Fruit fly (Drosophila melanogaster) whole organism, embryonic: ENCODE measurements around the gene Chrac-16.

Experiments
- CG10462 ChIP-seq: fragments of 200-800 bp; sonication (Bioruptor generic); optimal IDR thresholded peaks from 2 replicates; lab custom pipeline; 2016; ENCODE audit warnings: missing biosample characterization, missing genetic modification characterization
- CG11247 ChIP-seq: fragments of 200-800 bp; sonication (Bioruptor generic); IDR thresholded peaks from 2 replicates; pipeline ENCODE4 v1.3.6; 2022; ENCODE audit warnings: missing biosample characterization, missing genetic modification characterization
- CG11504 ChIP-seq: fragments of 200-800 bp; sonication (Bioruptor generic); optimal IDR thresholded peaks from 3 replicates; lab custom pipeline; 2019; ENCODE audit warnings: missing biosample characterization, mild to moderate bottlenecking, missing genetic modification characterization, moderate library complexity
- CG11560 ChIP-seq: fragments of 200-800 bp; sonication (Bioruptor generic); IDR thresholded peaks from 3 replicates; pipeline ENCODE4 v1.3.6; 2022; ENCODE audit warnings: missing biosample characterization, missing genetic modification characterization
- CG15601 ChIP-seq: fragments of 200-800 bp; sonication (Bioruptor generic); optimal IDR thresholded peaks from 3 replicates; lab custom pipeline; 2019; ENCODE audit warnings: missing biosample characterization, mild to moderate bottlenecking, missing genetic modification characterization, moderate library complexity
- CG16815 ChIP-seq: fragments of 200-800 bp; sonication (Bioruptor generic); optimal IDR thresholded peaks from 3 replicates; lab custom pipeline; 2017; ENCODE audit warnings: missing biosample characterization, mild to moderate bottlenecking, missing genetic modification characterization
- CG17186 ChIP-seq: fragments of 200-800 bp; sonication (Bioruptor generic); optimal IDR thresholded peaks from 3 replicates; lab custom pipeline; 2017; ENCODE audit warnings: missing biosample characterization, missing genetic modification reagents, missing genetic modification characterization
- CG2875 ChIP-seq: fragments of 200-800 bp; sonication (Bioruptor generic); optimal IDR thresholded peaks from 2 replicates; lab custom pipeline; 2017; ENCODE audit warnings: missing biosample characterization, mild to moderate bottlenecking, missing genetic modification characterization, missing genetic modification reagents
- CG7839 ChIP-seq: fragments of 200-800 bp; sonication (Bioruptor generic); optimal IDR thresholded peaks from 3 replicates; lab custom pipeline; 2018; ENCODE audit warnings: missing biosample characterization, mild to moderate bottlenecking, missing genetic modification characterization, moderate library complexity
- CG8290 ChIP-seq, 3 experiments: fragments of 200-800 bp; sonication (Bioruptor generic); optimal IDR thresholded peaks; 2 replicates each; lab custom pipeline; 2016 to 2019; ENCODE audit warnings: missing biosample characterization in 3 of 3, missing genetic modification characterization in 3 of 3, mild to moderate bottlenecking in 2 of 3, moderate library complexity in 1 of 3
- CG9437 ChIP-seq: fragments of 200-800 bp; sonication (Bioruptor generic); optimal IDR thresholded peaks from 2 replicates; lab custom pipeline; 2018; ENCODE audit warnings: missing biosample characterization, mild to moderate bottlenecking, missing genetic modification characterization
- D19A ChIP-seq: fragments of 200-800 bp; optimal IDR thresholded peaks from 3 replicates; lab custom pipeline; 2019; ENCODE audit warnings: missing biosample characterization, mild to moderate bottlenecking, missing genetic modification characterization, moderate library complexity
- Dek ChIP-seq: fragments of 200-800 bp; sonication (Bioruptor generic); optimal IDR thresholded peaks from 3 replicates; lab custom pipeline; 2019; ENCODE audit warnings: missing biosample characterization, mild to moderate bottlenecking, missing genetic modification characterization, moderate library complexity
- Dfd ChIP-seq, 2 experiments: fragments of >200 bp; optimal IDR thresholded peaks; 2 replicates each; lab custom pipeline; 2017; ENCODE audit warnings: missing biosample characterization in 2 of 2, missing genetic modification characterization in 2 of 2
- Dref ChIP-seq: fragments of 200-800 bp; sonication (Bioruptor generic); IDR thresholded peaks from 2 replicates; pipeline ENCODE4 v1.3.6; 2022; ENCODE audit warnings: missing biosample characterization, missing genetic modification characterization
- Elba2 ChIP-seq: fragments of 200-800 bp; sonication (Bioruptor generic); optimal IDR thresholded peaks from 3 replicates; lab custom pipeline; 2016; ENCODE audit warnings: missing biosample characterization, missing genetic modification characterization
- Fer2 ChIP-seq: fragments of 200-800 bp; sonication (Bioruptor generic); optimal IDR thresholded peaks from 2 replicates; lab custom pipeline; 2018; ENCODE audit warnings: missing biosample characterization, mild to moderate bottlenecking, missing genetic modification characterization, moderate library complexity
- Fer3 ChIP-seq: fragments of 200-800 bp; sonication (Bioruptor generic); optimal IDR thresholded peaks from 2 replicates; lab custom pipeline; 2018; ENCODE audit warnings: missing biosample characterization, mild to moderate bottlenecking, missing genetic modification characterization, moderate library complexity
- Hand ChIP-seq: fragments of 200-800 bp; sonication (Bioruptor generic); optimal IDR thresholded peaks from 2 replicates; lab custom pipeline; 2017; ENCODE audit warnings: mild to moderate bottlenecking, missing biosample characterization, missing genetic modification reagents, missing genetic modification characterization
- Lpt ChIP-seq: fragments of >200 bp; optimal IDR thresholded peaks from 2 replicates; lab custom pipeline; 2018; ENCODE audit warnings: missing biosample characterization, missing genetic modification characterization
- Mad ChIP-seq: fragments of 200-800 bp; sonication (Bioruptor generic); optimal IDR thresholded peaks from 2 replicates; lab custom pipeline; 2016; ENCODE audit warnings: missing biosample characterization, missing genetic modification characterization
- Myb ChIP-seq: fragments of 200-800 bp; sonication (Bioruptor generic); optimal IDR thresholded peaks from 2 replicates; lab custom pipeline; 2016; ENCODE audit warnings: missing biosample characterization, missing genetic modification characterization
- aop ChIP-seq: fragments of 200-800 bp; sonication (Bioruptor generic); IDR thresholded peaks from 2 replicates; pipeline ENCODE4 v1.3.6; 2022; ENCODE audit warnings: missing biosample characterization, missing genetic modification characterization
- ase ChIP-seq: fragments of 200-800 bp; sonication (Bioruptor generic); IDR thresholded peaks from 3 replicates; pipeline ENCODE4 v1.3.6; 2022; ENCODE audit warnings: missing biosample characterization, missing genetic modification characterization
- cato ChIP-seq: fragments of 200-800 bp; sonication (Bioruptor generic); optimal IDR thresholded peaks from 2 replicates; lab custom pipeline; 2016; ENCODE audit warnings: missing biosample characterization, missing genetic modification characterization, borderline replicate concordance
- cg ChIP-seq: fragments of 200-800 bp; sonication (Bioruptor generic); optimal IDR thresholded peaks from 3 replicates; lab custom pipeline; 2019; ENCODE audit warnings: missing biosample characterization, mild to moderate bottlenecking, missing genetic modification characterization, moderate library complexity
- ci ChIP-seq: fragments of 200-800 bp; sonication (Bioruptor generic); IDR thresholded peaks from 3 replicates; pipeline ENCODE4 v1.3.6; 2022; ENCODE audit warnings: missing biosample characterization, missing genetic modification characterization
- cwo ChIP-seq: fragments of 200-800 bp; sonication (Bioruptor generic); optimal IDR thresholded peaks from 3 replicates; lab custom pipeline; 2017; ENCODE audit warnings: missing biosample characterization, missing genetic modification characterization, mild to moderate bottlenecking, moderate library complexity, missing genetic modification reagents
- dm ChIP-seq: fragments of 200-800 bp; sonication (Bioruptor generic); optimal IDR thresholded peaks from 3 replicates; lab custom pipeline; 2016; ENCODE audit warnings: missing biosample characterization, missing genetic modification characterization
- dysf ChIP-seq: fragments of 200-800 bp; sonication (Bioruptor generic); IDR thresholded peaks from 3 replicates; pipeline ENCODE4 v1.3.6; 2022; ENCODE audit warnings: missing biosample characterization, missing genetic modification characterization
- emc ChIP-seq: fragments of 200-800 bp; sonication (Bioruptor generic); optimal IDR thresholded peaks from 2 replicates; lab custom pipeline; 2016; ENCODE audit warnings: missing biosample characterization, missing genetic modification characterization
- fru ChIP-seq: fragments of >200 bp; optimal IDR thresholded peaks from 2 replicates; lab custom pipeline; 2017
- hbn ChIP-seq: fragments of 200-800 bp; sonication (Bioruptor generic); IDR thresholded peaks from 2 replicates; pipeline ENCODE4 v1.3.6; 2022; ENCODE audit warnings: missing biosample characterization, missing genetic modification characterization; ENCODE audit not compliant: partially characterized antibody
- her ChIP-seq: fragments of 200-800 bp; sonication (Bioruptor generic); optimal IDR thresholded peaks from 2 replicates; lab custom pipeline; 2016; ENCODE audit warnings: missing biosample characterization, missing genetic modification characterization
- insv ChIP-seq, 2 experiments: fragments of 200-800 bp; sonication (Bioruptor generic); optimal IDR thresholded peaks; 3 replicates each; lab custom pipeline; 2016 to 2018; ENCODE audit warnings: missing biosample characterization in 2 of 2, missing genetic modification characterization in 2 of 2
- lilli ChIP-seq: fragments of 200-800 bp; sonication (Bioruptor generic); optimal IDR thresholded peaks from 3 replicates; lab custom pipeline; 2016; ENCODE audit warnings: missing biosample characterization, missing genetic modification characterization
- lov ChIP-seq, 2 experiments: fragments of 200-800 bp in 1 of 2; fragments of >200 bp in 1 of 2; sonication (Bioruptor generic) in 1 of 2; IDR thresholded peaks in 1 of 2; optimal IDR thresholded peaks in 1 of 2; 2 replicates in 1 of 2; 3 replicates in 1 of 2; pipeline versions ENCODE4 v1.3.6 to Lab custom; 2017 to 2022; ENCODE audit warnings: missing biosample characterization in 1 of 2, missing genetic modification characterization in 1 of 2
- maf-S ChIP-seq: fragments of 200-800 bp; sonication (Bioruptor generic); optimal IDR thresholded peaks from 2 replicates; lab custom pipeline; 2016; ENCODE audit warnings: missing biosample characterization, missing genetic modification characterization
- nerfin-2 ChIP-seq: fragments of 200-800 bp; sonication (Bioruptor generic); IDR thresholded peaks from 2 replicates; pipeline ENCODE4 v1.3.6; 2022; ENCODE audit warnings: missing biosample characterization, missing genetic modification characterization; ENCODE audit not compliant: partially characterized antibody
- pfk ChIP-seq: fragments of 200-800 bp; sonication (Bioruptor generic); optimal IDR thresholded peaks from 2 replicates; lab custom pipeline; 2018; ENCODE audit warnings: missing biosample characterization, mild to moderate bottlenecking, missing genetic modification characterization, moderate library complexity
- pita ChIP-seq: fragments of 200-800 bp; sonication (Bioruptor generic); optimal IDR thresholded peaks from 2 replicates; lab custom pipeline; 2017; ENCODE audit warnings: missing biosample characterization, mild to moderate bottlenecking, missing genetic modification characterization
- schlank ChIP-seq: fragments of 200-800 bp; sonication (Bioruptor generic); optimal IDR thresholded peaks from 2 replicates; lab custom pipeline; 2018; ENCODE audit warnings: missing biosample characterization, mild to moderate bottlenecking, missing genetic modification characterization
- sens ChIP-seq: fragments of 200-800 bp; sonication (Bioruptor generic); peaks from one replicate; lab custom pipeline; 2016; ENCODE audit warnings: missing biosample characterization, missing genetic modification characterization
- slp2 ChIP-seq: fragments of 200-800 bp; sonication (Bioruptor generic); optimal IDR thresholded peaks from 2 replicates; lab custom pipeline; 2016; ENCODE audit warnings: missing biosample characterization, missing genetic modification characterization
- tll ChIP-seq, 2 experiments: fragments of 200-800 bp in 1 of 2; fragments of >200 bp in 1 of 2; sonication (Bioruptor generic) in 1 of 2; optimal IDR thresholded peaks; 2 replicates each; lab custom pipeline; 2017 to 2019; ENCODE audit warnings: missing biosample characterization in 2 of 2, missing genetic modification characterization in 2 of 2, mild to moderate bottlenecking in 1 of 2, moderate library complexity in 1 of 2
- unc-4 ChIP-seq: fragments of 200-800 bp; sonication (Bioruptor generic); IDR thresholded peaks from 2 replicates; pipeline ENCODE4 v1.3.6; 2022; ENCODE audit warnings: missing biosample characterization, missing genetic modification characterization; ENCODE audit not compliant: partially characterized antibody
- vfl ChIP-seq: fragments of 200-800 bp; sonication (Bioruptor generic); optimal IDR thresholded peaks from 2 replicates; lab custom pipeline; 2016; ENCODE audit warnings: missing biosample characterization, missing genetic modification characterization

Gene Chrac-16

dm6 chrX:12003437-12004394 lies 14.0 kb downstream of the Chrac-16 start, which contains the start of gene fw (continued):
- no peak for TF ChIP-seq cg (GFP tag; lab: Kevin White, UChicago)
- no peak for TF ChIP-seq CG9437 (GFP tag; lab: Kevin White, UChicago)
- TF ChIP-seq nerfin-2 (GFP tag; lab: Robert Waterston, UW), result no peak
- peak; percentile 55; the same call in 1 of the 3 replicates for TF ChIP-seq ase
- no peak for TF ChIP-seq Hand (GFP tag; lab: Kevin White, UChicago)
- no peak for TF ChIP-seq Mad
- no peak for TF ChIP-seq CG17186 (GFP tag; lab: Kevin White, UChicago)
- peak; percentile 31 for TF ChIP-seq CG8290 (GFP tag; optimal IDR thresholded peaks at IDR 0.05; lab: Kevin White, UChicago)
- TF ChIP-seq CG8290 (tag; optimal IDR thresholded peaks at IDR 0.05; lab: Kevin White, UChicago), result peak in 1 of 2 experiments; percentile 35
- TF ChIP-seq D19A, result peak; percentile 2
- no peak for TF ChIP-seq Fer2 (tag; lab: Kevin White, UChicago)
- no peak for TF ChIP-seq CG11247 (GFP tag; lab: Robert Waterston, UW)
- TF ChIP-seq lov (optimal IDR thresholded peaks at IDR 0.05; lab: Kevin White, UChicago), result no peak
- no peak for TF ChIP-seq lov (GFP tag; IDR thresholded peaks at IDR 0.05; lab: Robert Waterston, UW)
- TF ChIP-seq slp2, result peak; percentile 41
- TF ChIP-seq Myb (GFP tag; lab: Kevin White, UChicago), result no peak
- peak; percentile 24 for TF ChIP-seq CG2875 (GFP tag; lab: Kevin White, UChicago)
- TF ChIP-seq lilli (GFP tag; lab: Kevin White, UChicago), result peak; percentile 51
- no peak for TF ChIP-seq maf-S
- TF ChIP-seq Elba2 (GFP tag; lab: Kevin White, UChicago), result no peak
- no peak for TF ChIP-seq CG11560 (tag; lab: Robert Waterston, UW)
- TF ChIP-seq Lpt (GFP tag; lab: Kevin White, UChicago), result no peak
- TF ChIP-seq pfk, result no peak
- TF ChIP-seq pita (GFP tag; lab: Kevin White, UChicago), result no peak
- no peak for TF ChIP-seq aop (GFP tag; lab: Robert Waterston, UW)
- no peak for TF ChIP-seq hbn (GFP tag; lab: Robert Waterston, UW)
- TF ChIP-seq Dfd (GFP tag; optimal IDR thresholded peaks at IDR 0.05; lab: Kevin White, UChicago), result no peak
- no peak for TF ChIP-seq unc-4 (GFP tag; lab: Robert Waterston, UW)
- no peak for TF ChIP-seq CG10462 (GFP tag; lab: Kevin White, UChicago)
- no peak for TF ChIP-seq Dek (tag; lab: Kevin White, UChicago)
- no peak for TF ChIP-seq Dref (GFP tag; lab: Robert Waterston, UW)
- no peak for TF ChIP-seq fru (lab: Kevin White, UChicago)
- TF ChIP-seq dm (GFP tag; lab: Kevin White, UChicago), result no peak
- TF ChIP-seq cwo (GFP tag; lab: Kevin White, UChicago), result peak; percentile 16
- no peak for TF ChIP-seq CG11504 (tag; lab: Kevin White, UChicago)
- no peak for TF ChIP-seq insv (GFP tag; optimal IDR thresholded peaks at IDR 0.05; lab: Kevin White, UChicago)
- peak; percentile 86 for TF ChIP-seq sens (GFP tag; lab: Kevin White, UChicago)
- TF ChIP-seq CG15601, result no peak
- 0 out of 3 replicates have a peak, but pooled peaks have one; percentile 33 for TF ChIP-seq dysf
- no peak for TF ChIP-seq vfl (GFP tag; lab: Kevin White, UChicago)
- peak; percentile 32 for TF ChIP-seq Fer3
- no peak for TF ChIP-seq tll (GFP tag; optimal IDR thresholded peaks at IDR 0.05; lab: Kevin White, UChicago)
- no peak for TF ChIP-seq cato (GFP tag; lab: Kevin White, UChicago)
- peak; percentile 29; the same call in 2 of the 3 replicates for TF ChIP-seq ci
- TF ChIP-seq schlank, result no peak
- no peak for TF ChIP-seq emc
- TF ChIP-seq CG16815 (GFP tag; lab: Kevin White, UChicago), result peak; percentile 2
- peak; percentile 38 for TF ChIP-seq CG7839 (tag; lab: Kevin White, UChicago)
- TF ChIP-seq her (GFP tag; lab: Kevin White, UChicago), result no peak
